Worm (Caenorhabditis elegans): Measurements from ENCODE around the gene Y37D8A.5.
A peak's percentile ranks its signal among the peaks of the same experiment; 100 is the strongest.

Gene Y37D8A.5

ce11 chrIII:12829068-12829467 is 26.2 kb downstream of the Y37D8A.5 start, which contains the start of gene Y37D8A.3:
Gene Y37D8A.3 (plus strand): TSS chrIII:12829368.
- TF ChIP-seq egl-27 (tag; optimal IDR thresholded peaks at IDR 0.05) (no peak), F37D6.2 (tag; optimal IDR thresholded peaks at IDR 0.05) (no peak), hmg-1.1 (GFP tag; IDR thresholded peaks at IDR 0.05) (no peak), madf-5 (GFP tag; IDR thresholded peaks at IDR 0.05) (no peak), lin-1 (GFP tag; IDR thresholded peaks at IDR 0.05) (no peak), zip-11 (GFP tag; IDR thresholded peaks at IDR 0.05) (no peak), hlh-30 (tag; optimal IDR thresholded peaks at IDR 0.05; ENCODE audit: insufficient read depth) (no peak), nhr-25 (tag; optimal IDR thresholded peaks at IDR 0.05; ENCODE audit: borderline replicate concordance, insufficient read depth) (no peak), zip-2 (tag; optimal IDR thresholded peaks at IDR 0.05) (no peak)

- TF ChIP-seq ctbp-1 (GFP tag; IDR thresholded peaks at IDR 0.05), result no peak
- peak; percentile 63; the same call in 1 of the 2 replicates for TF ChIP-seq dmd-8 (GFP tag; IDR thresholded peaks at IDR 0.05)
- no peak for TF ChIP-seq dmd-6 (GFP tag; IDR thresholded peaks at IDR 0.05)
These were observed 32.6 kb downstream of the Y37D8A.5 start for ce11 chrIII:12822608-12823261.

ce11 chrIII:12821331-12821730 is 34.0 kb downstream of the Y37D8A.5 start:
- TF ChIP-seq F49E8.2 (tag; optimal IDR thresholded peaks at IDR 0.05; ENCODE audit: borderline replicate concordance) (no peak), hlh-11 (tag; optimal IDR thresholded peaks at IDR 0.05) (no peak), daf-19 (GFP tag; conservative IDR thresholded peaks at IDR 0.05) (no peak), Y105C5A.15 (GFP tag; IDR thresholded peaks at IDR 0.05) (no peak), F37D6.2 (tag; optimal IDR thresholded peaks at IDR 0.05) (no peak), R02D3.7 (tag; optimal IDR thresholded peaks at IDR 0.05) (peak; percentile 28), spr-1 (tag; optimal IDR thresholded peaks at IDR 0.05) (no peak), unc-130 (GFP tag; optimal IDR thresholded peaks at IDR 0.05) (no peak), nhr-48 (tag; optimal IDR thresholded peaks at IDR 0.05) (no peak), vab-7 (GFP tag; IDR thresholded peaks at IDR 0.05) (no peak), nhr-42 (GFP tag; IDR thresholded peaks at IDR 0.05) (no peak), lsy-2 (tag; optimal IDR thresholded peaks at IDR 0.05) (peak in 1 of 2 experiments; percentile 29), lin-13 (GFP tag; optimal IDR thresholded peaks at IDR 0.05) (no peak), nhr-237 (tag; optimal IDR thresholded peaks at IDR 0.05) (no peak), ZK546.5 (tag; optimal IDR thresholded peaks at IDR 0.05) (no peak), nhr-28 (tag; optimal IDR thresholded peaks at IDR 0.05) (no peak), Y48G9A.11 (GFP tag; IDR thresholded peaks at IDR 0.05) (no peak)

ce11 chrIII:12819909-12820308 is 35.4 kb downstream of the Y37D8A.5 start, which contains the start of the genes Y37D8A.2 and Y37D8A.25:
Gene Y37D8A.2 (plus strand): TSS chrIII:12820193.
Gene Y37D8A.25 (minus strand): TSS chrIII:12820253.
- TF ChIP-seq set-16 (GFP tag; IDR thresholded peaks at IDR 0.05) (no peak), nhr-28 (tag; optimal IDR thresholded peaks at IDR 0.05) (no peak), madf-9 (GFP tag; conservative IDR thresholded peaks at IDR 0.05) (no peak), pqm-1 (tag; optimal IDR thresholded peaks at IDR 0.05) (no peak), zip-11 (GFP tag; IDR thresholded peaks at IDR 0.05) (no peak), lsy-2 (tag; optimal IDR thresholded peaks at IDR 0.05) (no peak), snpc-4 (tag; optimal IDR thresholded peaks at IDR 0.05) (no peak), F49E8.2 (tag; optimal IDR thresholded peaks at IDR 0.05; ENCODE audit: borderline replicate concordance) (no peak), duxl-1 (tag; optimal IDR thresholded peaks at IDR 0.05; ENCODE audit: poor library complexity) (no peak)

ce11 chrIII:12819148-12819547 is 36.1 kb downstream of the Y37D8A.5 start:
- no peak for TF ChIP-seq daf-8 (GFP tag; IDR thresholded peaks at IDR 0.05)
- no peak for TF ChIP-seq nhr-111 (GFP tag; optimal IDR thresholded peaks at IDR 0.05)
- no peak for TF ChIP-seq zfp-3 (GFP tag; conservative IDR thresholded peaks at IDR 0.05)
- TF ChIP-seq R02D3.7 (tag; optimal IDR thresholded peaks at IDR 0.05), result no peak
- peak; percentile 38 for TF ChIP-seq lin-38 (GFP tag; IDR thresholded peaks at IDR 0.05)

All from whole organism, L4 larva.